Worm (Caenorhabditis elegans): ENCODE results near the gene hlh-30.

- no peak for TF ChIP-seq unc-62 (GFP tag; optimal IDR thresholded peaks at IDR 0.05)
- TF ChIP-seq tlp-1 (tag; optimal IDR thresholded peaks at IDR 0.05): no peak
- no peak for TF ChIP-seq ceh-82 (tag; optimal IDR thresholded peaks at IDR 0.05)
- no peak for TF ChIP-seq tbx-2 (tag; optimal IDR thresholded peaks at IDR 0.05)
- no peak for TF ChIP-seq pqm-1 (tag; optimal IDR thresholded peaks at IDR 0.05)
- TF ChIP-seq nhr-12 (tag; optimal IDR thresholded peaks at IDR 0.05): no peak
- TF ChIP-seq nhr-47 (tag; optimal IDR thresholded peaks at IDR 0.05): no peak
- no peak for TF ChIP-seq mep-1 (tag; optimal IDR thresholded peaks at IDR 0.05)
- TF ChIP-seq elt-3 (tag; optimal IDR thresholded peaks at IDR 0.05): no peak
- no peak for TF ChIP-seq lin-15B (tag; optimal IDR thresholded peaks at IDR 0.05)
- TF ChIP-seq nhr-77 (tag; optimal IDR thresholded peaks at IDR 0.05): no peak
- no peak for TF ChIP-seq nhr-76 (tag; optimal IDR thresholded peaks at IDR 0.05)
Measured at ce11 chrIV:4005166-4005565, 29.6 kb downstream of the hlh-30 start.

All from whole organism, L1 larva.